Worm (Caenorhabditis elegans) whole organism, early embryonic: Measurements from ENCODE around the gene srh-203.

Experiments used
- B0310.2 ChIP-seq: sonication (generic microtip); optimal IDR thresholded peaks from 2 replicates; lab custom pipeline; 2016; ENCODE audit warnings: mild to moderate bottlenecking, missing genetic modification characterization, missing compliant biosample characterization
- ama-1 ChIP-seq: fragments of 150-350 bp; optimal IDR thresholded peaks from 2 replicates; lab custom pipeline; 2014
- flt-1 ChIP-seq: fragments of 200-800 bp; sonication (Bioruptor generic); IDR thresholded peaks from 2 replicates; pipeline ENCODE4 v1.3.6; 2022; ENCODE audit warnings: missing genetic modification characterization, missing compliant biosample characterization
- hnd-1 ChIP-seq: sonication (generic microtip); optimal IDR thresholded peaks from 2 replicates; lab custom pipeline; 2016; ENCODE audit warnings: missing genetic modification characterization, missing compliant biosample characterization
- tra-4 ChIP-seq: sonication (generic microtip); optimal IDR thresholded peaks from 2 replicates; lab custom pipeline; 2017; ENCODE audit warnings: missing genetic modification characterization, missing compliant biosample characterization

- TF ChIP-seq tra-4 (tag; lab: Kevin White, UChicago): no peak
- TF ChIP-seq hnd-1 (tag; lab: Kevin White, UChicago): no peak
- TF ChIP-seq ama-1 (lab: Kevin White, UChicago): no peak
- no peak for TF ChIP-seq B0310.2
- no peak for TF ChIP-seq flt-1
Observed at ce11 chrV:17469180-17469579, 13.1 kb upstream of the srh-203 start, which contains the start of gene F20E11.17.
